Fruit fly (Drosophila melanogaster) whole organism, prepupa: ENCODE measurements around the gene scramb1.

Experiments
- CG15336 ChIP-seq: fragments of 200-800 bp; sonication (Bioruptor generic); IDR thresholded peaks from 2 replicates; pipeline ENCODE4 v1.3.6; 2022; ENCODE audit warnings: missing biosample characterization, missing genetic modification characterization
- CG16779 ChIP-seq: fragments of 200-800 bp; sonication (Bioruptor generic); optimal IDR thresholded peaks from 3 replicates; lab custom pipeline; 2017; ENCODE audit warnings: missing biosample characterization, mild to moderate bottlenecking, missing genetic modification characterization
- CG34406 ChIP-seq: fragments of 200-800 bp; sonication (Bioruptor generic); optimal IDR thresholded peaks from 3 replicates; lab custom pipeline; 2016; ENCODE audit warnings: missing biosample characterization, missing genetic modification characterization
- CG6854 ChIP-seq: fragments of 200-800 bp; sonication (Bioruptor generic); optimal IDR thresholded peaks from 2 replicates; lab custom pipeline; 2017; ENCODE audit warnings: missing biosample characterization, mild to moderate bottlenecking, missing genetic modification characterization
- Gug ChIP-seq: fragments of 200-800 bp; sonication (Bioruptor generic); IDR thresholded peaks from 2 replicates; pipeline ENCODE4 v1.3.6; 2022; ENCODE audit warnings: missing biosample characterization, missing genetic modification characterization
- Hr4 ChIP-seq: fragments of 200-800 bp; sonication (Bioruptor generic); optimal IDR thresholded peaks from 3 replicates; lab custom pipeline; 2016; ENCODE audit warnings: missing biosample characterization, missing genetic modification characterization
- Smox ChIP-seq: fragments of 200-800 bp; sonication (Bioruptor generic); optimal IDR thresholded peaks from 3 replicates; lab custom pipeline; 2016; ENCODE audit warnings: missing biosample characterization, missing genetic modification characterization
- Sox102F ChIP-seq: fragments of 200-800 bp; sonication (Bioruptor generic); optimal IDR thresholded peaks from 2 replicates; lab custom pipeline; 2016; ENCODE audit warnings: missing biosample characterization, mild to moderate bottlenecking, missing genetic modification characterization
- Sox15 ChIP-seq: fragments of 200-800 bp; sonication (Bioruptor generic); optimal IDR thresholded peaks from 3 replicates; lab custom pipeline; 2016; ENCODE audit warnings: missing biosample characterization, missing genetic modification characterization
- eg ChIP-seq: fragments of 200-800 bp; sonication (Bioruptor generic); IDR thresholded peaks from 3 replicates; pipeline ENCODE4 v1.3.6; 2022; ENCODE audit warnings: missing biosample characterization, missing genetic modification characterization
- esn ChIP-seq: fragments of 200-800 bp; sonication (Bioruptor generic); optimal IDR thresholded peaks from 2 replicates; lab custom pipeline; 2016; ENCODE audit warnings: missing biosample characterization, mild to moderate bottlenecking, missing genetic modification characterization, moderate library complexity
- spab ChIP-seq: fragments of 200-800 bp; sonication (Bioruptor generic); optimal IDR thresholded peaks from 2 replicates; lab custom pipeline; 2017; ENCODE audit warnings: missing biosample characterization, mild to moderate bottlenecking, missing genetic modification characterization, missing genetic modification reagents

DNA sequence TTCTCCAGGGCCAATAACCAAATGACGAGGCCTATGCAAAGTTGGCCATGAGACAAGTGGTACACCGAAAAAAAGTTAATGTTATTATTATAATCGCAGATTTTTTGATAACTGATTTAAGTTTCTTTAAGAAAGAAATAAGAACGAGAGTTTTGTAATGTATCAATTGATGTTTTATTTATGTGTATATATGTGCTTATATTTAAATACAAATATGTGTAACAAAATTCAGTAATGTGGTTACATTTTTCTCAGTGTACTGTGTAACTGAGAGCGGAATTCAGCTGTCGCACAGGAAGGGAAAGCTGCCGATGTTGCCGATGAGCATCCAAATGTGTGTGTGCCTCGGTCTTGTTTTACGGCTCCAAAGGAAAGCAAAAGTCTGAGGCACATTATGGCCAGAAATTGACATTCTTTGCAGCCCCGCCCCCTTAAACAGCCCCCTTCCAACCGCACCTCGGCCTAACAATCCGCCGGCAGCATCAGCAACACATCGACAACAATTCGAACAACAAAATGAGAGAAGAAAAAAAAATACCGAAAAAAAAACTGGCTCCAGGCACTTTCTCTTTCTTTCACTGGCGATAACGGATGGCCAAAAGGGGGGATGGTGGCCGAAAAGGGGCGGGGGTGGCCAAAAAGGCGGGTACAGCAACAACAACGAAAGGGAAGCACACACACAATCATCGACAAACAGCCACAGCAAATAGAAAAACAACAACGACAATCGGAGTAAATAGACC lies 18.6 kb downstream of the scramb1 start:
- TF ChIP-seq esn (GFP tag; lab: Kevin White, UChicago): no peak
- peak; percentile 70 for TF ChIP-seq Hr4 (GFP tag; lab: Kevin White, UChicago)
- no peak for TF ChIP-seq Gug (GFP tag; lab: Robert Waterston, UW)
- peak; percentile 31; the same call in 1 of the 3 replicates for TF ChIP-seq eg (GFP tag; lab: Robert Waterston, UW)
- no peak for TF ChIP-seq Sox15
- TF ChIP-seq CG6854: no peak
- TF ChIP-seq CG34406 (GFP tag; lab: Kevin White, UChicago): peak; percentile 54
- peak; percentile 58 for TF ChIP-seq CG15336 (GFP tag; lab: Robert Waterston, UW)
- no peak for TF ChIP-seq spab (GFP tag; lab: Kevin White, UChicago)
- TF ChIP-seq CG16779 (tag; lab: Kevin White, UChicago): no peak
- TF ChIP-seq Smox (GFP tag; lab: Kevin White, UChicago): peak; percentile 31
- no peak for TF ChIP-seq Sox102F (GFP tag; lab: Kevin White, UChicago)
